Worm (Caenorhabditis elegans) whole organism, L4 larva: ENCODE data around the gene W08E12.4.

Source experiments
- aly-2 ChIP-seq: sonication (generic microtip); optimal IDR thresholded peaks from 2 replicates; lab custom pipeline; 2018; ENCODE audit warnings: missing biosample characterization, missing genetic modification characterization
- dpl-1 ChIP-seq: fragments of 150-350 bp; optimal IDR thresholded peaks from 2 replicates; lab custom pipeline; 2014; ENCODE audit warnings: missing biosample characterization, missing genetic modification reagents, missing genetic modification characterization
- lin-39 ChIP-seq: fragments of 150-350 bp; optimal IDR thresholded peaks from 2 replicates; lab custom pipeline; 2014; ENCODE audit warnings: missing biosample characterization, missing genetic modification reagents, missing genetic modification characterization
- madf-5 ChIP-seq, 2 experiments: fragments of 200-800 bp; sonication (Bioruptor generic); IDR thresholded peaks; 2 replicates each; pipeline ENCODE4 v1.3.6; 2022; ENCODE audit warnings: missing compliant biosample characterization in 2 of 2, missing genetic modification characterization in 2 of 2
- nhr-237 ChIP-seq: sonication (generic microtip); optimal IDR thresholded peaks from 2 replicates; lab custom pipeline; 2017; ENCODE audit warnings: missing biosample characterization, missing genetic modification characterization
- nhr-28 ChIP-seq: fragments of 150-350 bp; optimal IDR thresholded peaks from 2 replicates; lab custom pipeline; 2014; ENCODE audit warnings: missing biosample characterization, missing genetic modification characterization
- unc-62 ChIP-seq, 3 experiments: fragments of 150-350 bp in 1 of 3; sonication (generic microtip); optimal IDR thresholded peaks in 2 of 3; peaks in 1 of 3; 1 replicate in 1 of 3; 2 replicates in 2 of 3; lab custom pipeline; 2014 to 2017; ENCODE audit warnings: missing biosample characterization in 3 of 3, missing genetic modification characterization in 3 of 3, missing genetic modification reagents in 3 of 3, missing genotype in 1 of 3

ce11 chrIV:3337275-3337674 lies 35.1 kb downstream of the W08E12.4 start:
- TF ChIP-seq dpl-1 (GFP tag; lab: Kevin White, UChicago): no peak
- peak in 1 of 2 experiments; percentile 9 for TF ChIP-seq unc-62 (GFP tag; optimal IDR thresholded peaks at IDR 0.05 in 1 of 2; lab: Kevin White, UChicago)
- TF ChIP-seq unc-62 (tag; optimal IDR thresholded peaks at IDR 0.05; lab: Kevin White, UChicago): no peak
- TF ChIP-seq lin-39 (tag; lab: Kevin White, UChicago): no peak
- no peak for TF ChIP-seq nhr-28 (tag; lab: Kevin White, UChicago)
- no peak for TF ChIP-seq nhr-237 (tag; lab: Kevin White, UChicago)
- no peak for TF ChIP-seq aly-2 (tag; lab: Kevin White, UChicago)
- TF ChIP-seq madf-5 (GFP tag; IDR thresholded peaks at IDR 0.05; lab: Robert Waterston, UW): no peak
